Fruit fly (Drosophila melanogaster): Measurements from ENCODE around the gene Orco.

- TF ChIP-seq Sp1 (GFP tag; optimal IDR thresholded peaks at IDR 0.05): no peak
- no peak for TF ChIP-seq dsf (GFP tag; optimal IDR thresholded peaks at IDR 0.05; ENCODE audit: borderline replicate concordance)
Measured at dm6 chr3R:5438750-5439149, 26.5 kb upstream of the Orco start.

Data from whole organism, wandering third instar larva.